Worm (Caenorhabditis elegans) whole organism, L4 larva: Measurements from ENCODE around the gene F18E9.7.
A peak's percentile ranks its signal among the peaks of the same experiment; 100 is the strongest.

Experiments
- ces-1 ChIP-seq: fragments of 150-350 bp; sonication (generic microtip); optimal IDR thresholded peaks from 4 replicates; lab custom pipeline; 2014; ENCODE audit warnings: missing biosample characterization, missing genetic modification reagents, missing genetic modification characterization
- egl-27 ChIP-seq: sonication (generic microtip); optimal IDR thresholded peaks from 3 replicates; lab custom pipeline; 2017; ENCODE audit warnings: missing biosample characterization, missing genetic modification reagents, missing genetic modification characterization
- jun-1 ChIP-seq: fragments of 150-350 bp; optimal IDR thresholded peaks from 2 replicates; lab custom pipeline; 2014; ENCODE audit warnings: missing biosample characterization, missing genetic modification reagents, missing genetic modification characterization
- lin-13 ChIP-seq: fragments of 150-350 bp; optimal IDR thresholded peaks from 2 replicates; lab custom pipeline; 2014; ENCODE audit warnings: missing biosample characterization, missing genetic modification reagents, missing genetic modification characterization
- mep-1 ChIP-seq: fragments of 150-350 bp; sonication (generic microtip); optimal IDR thresholded peaks from 3 replicates; lab custom pipeline; 2014; ENCODE audit warnings: missing biosample characterization, missing genetic modification characterization
- nhr-11 ChIP-seq: fragments of 150-350 bp; optimal IDR thresholded peaks from 2 replicates; lab custom pipeline; 2014; ENCODE audit warnings: missing biosample characterization, missing genetic modification characterization
- pqm-1 ChIP-seq: sonication (generic microtip); optimal IDR thresholded peaks from 2 replicates; lab custom pipeline; 2017; ENCODE audit warnings: missing biosample characterization, missing genetic modification characterization
- snpc-4 ChIP-seq: fragments of 150-350 bp; optimal IDR thresholded peaks from 2 replicates; lab custom pipeline; 2014; ENCODE audit warnings: missing biosample characterization, missing genetic modification characterization
- tra-1 ChIP-seq: fragments of 200-800 bp; sonication (Bioruptor generic); IDR thresholded peaks from 2 replicates; pipeline ENCODE4 v1.3.6; 2022; ENCODE audit warnings: missing genetic modification reagents, missing genetic modification characterization, missing compliant biosample characterization

DNA sequence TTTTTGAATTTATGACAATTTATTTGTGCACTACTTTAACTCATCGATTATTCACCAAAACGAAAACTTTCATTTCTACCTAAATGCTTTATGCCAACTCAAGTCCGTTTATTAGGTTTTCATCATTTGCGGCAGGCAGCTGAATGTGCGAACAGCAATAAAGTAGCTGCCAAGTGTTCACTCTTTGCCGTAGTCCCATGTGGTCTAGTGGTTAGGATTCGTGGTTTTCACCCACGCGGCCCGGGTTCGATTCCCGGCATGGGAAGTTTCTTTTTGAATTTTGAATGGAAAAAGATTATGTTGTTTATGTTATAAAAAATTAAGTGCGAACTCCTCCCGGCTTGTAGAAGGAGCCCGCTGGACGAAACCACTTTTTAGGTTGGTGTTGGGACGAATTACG is 48.7 kb upstream of the F18E9.7 start:
- TF ChIP-seq tra-1 (GFP tag; lab: Robert Waterston, UW) (peak; percentile 71), pqm-1 (tag; lab: Kevin White, UChicago) (no peak), egl-27 (tag; lab: Kevin White, UChicago) (no peak), nhr-11 (tag; lab: Kevin White, UChicago) (no peak), ces-1 (GFP tag; lab: Kevin White, UChicago) (no peak), jun-1 (tag; lab: Kevin White, UChicago) (no peak), mep-1 (tag; lab: Kevin White, UChicago) (peak; percentile 51), snpc-4 (tag; lab: Kevin White, UChicago) (no peak), lin-13 (GFP tag; lab: Kevin White, UChicago) (peak; percentile 39)
